Worm (Caenorhabditis elegans): Measurements from ENCODE around the gene gsp-1.

DNA sequence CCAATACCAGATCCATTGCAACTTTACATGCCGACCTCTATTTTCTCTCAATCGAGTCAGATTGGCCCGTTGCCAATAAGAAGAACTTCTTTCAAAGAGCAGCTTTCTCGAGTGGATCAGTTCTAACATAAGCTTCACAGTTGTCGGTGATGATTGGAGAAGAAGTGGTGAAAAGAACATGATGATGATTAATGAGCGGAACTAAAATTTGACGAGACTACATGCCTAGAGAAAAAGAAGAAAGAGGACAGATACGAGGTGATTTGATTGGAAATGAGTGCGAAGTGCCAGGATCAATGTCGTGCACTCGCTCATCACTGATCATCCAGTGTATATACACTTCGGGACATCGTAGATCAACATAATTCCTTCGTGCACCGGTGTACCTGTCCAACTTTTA is 45.4 kb downstream of the gsp-1 start:
- TF ChIP-seq ama-1 (optimal IDR thresholded peaks at IDR 0.05) (no peak), lir-3 (tag; optimal IDR thresholded peaks at IDR 0.05) (no peak), nhr-237 (tag; optimal IDR thresholded peaks at IDR 0.05) (no peak), unc-39 (tag; optimal IDR thresholded peaks at IDR 0.05) (no peak), lin-15B (tag; optimal IDR thresholded peaks at IDR 0.05) (no peak), set-16 (GFP tag; IDR thresholded peaks at IDR 0.05) (no peak), egl-27 (tag; optimal IDR thresholded peaks at IDR 0.05) (no peak), lin-39 (tag; optimal IDR thresholded peaks at IDR 0.05) (no peak), ceh-32 (tag; optimal IDR thresholded peaks at IDR 0.05; ENCODE audit: poor library complexity) (no peak), ztf-7 (tag; optimal IDR thresholded peaks at IDR 0.05) (no peak), ZK337.2 (GFP tag; IDR thresholded peaks at IDR 0.05) (0 out of 2 replicates have a peak, but pooled peaks have one; percentile 29)

Measured in whole organism, L4 larva.